Fruit fly (Drosophila melanogaster): Measurements from ENCODE around the gene CG12499.

CG12499 gene

DNA sequence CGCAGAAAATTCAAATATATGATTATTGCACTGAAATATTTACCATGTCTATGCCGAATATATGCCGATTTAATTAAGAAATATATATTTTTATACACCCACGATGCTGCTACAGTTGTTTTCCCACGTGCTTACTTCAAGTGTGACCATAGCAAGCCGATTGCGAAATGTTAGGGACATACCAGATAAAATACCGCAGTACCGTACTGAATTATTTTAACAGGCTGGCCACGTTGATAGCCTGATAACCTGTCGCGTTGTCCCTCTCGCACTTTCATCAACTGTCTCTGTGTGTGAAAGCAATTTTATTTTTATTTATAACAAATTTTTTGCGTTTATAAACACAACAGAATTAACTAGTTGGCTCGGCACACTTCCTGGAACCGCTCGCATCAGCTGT, 25.5 kb downstream of the CG12499 start, which contains the start of the genes Nop56 and mats (continued):
- TF ChIP-seq CG12071 (GFP tag; optimal IDR thresholded peaks at IDR 0.05) = no peak
- TF ChIP-seq crp (GFP tag; optimal IDR thresholded peaks at IDR 0.05) = peak in 1 of 2 experiments; percentile 68
- TF ChIP-seq CG8281 (tag; optimal IDR thresholded peaks at IDR 0.05) = no peak
- TF ChIP-seq gce (GFP tag; IDR thresholded peaks at IDR 0.05) = no peak
- peak; percentile 95 for TF ChIP-seq MESR4 (GFP tag; optimal IDR thresholded peaks at IDR 0.05)
- no peak for TF ChIP-seq CG9215 (GFP tag; IDR thresholded peaks at IDR 0.05)
- no peak for TF ChIP-seq h (optimal IDR thresholded peaks at IDR 0.05)
- TF ChIP-seq Doc3 (GFP tag; IDR thresholded peaks at IDR 0.05; ENCODE audit: partially characterized antibody) = peak; percentile 41; the same call in 1 of the 3 replicates
- TF ChIP-seq CG6791 (GFP tag; IDR thresholded peaks at IDR 0.05; ENCODE audit: partially characterized antibody) = peak; percentile 55; the same call in 2 of the 3 replicates
- TF ChIP-seq CG13123 (GFP tag; optimal IDR thresholded peaks at IDR 0.05) = no peak
- TF ChIP-seq BEAF-32 (GFP tag; optimal IDR thresholded peaks at IDR 0.05) = peak; percentile 48
- TF ChIP-seq nau (GFP tag; optimal IDR thresholded peaks at IDR 0.05) = no peak
- no peak for TF ChIP-seq gsb-n (tag; optimal IDR thresholded peaks at IDR 0.05)
- peak; percentile 33 for TF ChIP-seq CG1832 (GFP tag; optimal IDR thresholded peaks at IDR 0.05)
- TF ChIP-seq Sox102F (GFP tag; optimal IDR thresholded peaks at IDR 0.05) = no peak
- peak; percentile 72 for TF ChIP-seq CG8924 (tag; optimal IDR thresholded peaks at IDR 0.05)
- TF ChIP-seq corto (GFP tag; optimal IDR thresholded peaks at IDR 0.05) = no peak
- no peak for TF ChIP-seq Hmr (GFP tag; optimal IDR thresholded peaks at IDR 0.05)
- no peak for TF ChIP-seq jigr1 (GFP tag; IDR thresholded peaks at IDR 0.05)
- no peak for TF ChIP-seq CG10274 (GFP tag; optimal IDR thresholded peaks at IDR 0.05)
- TF ChIP-seq CG32767 (GFP tag; IDR thresholded peaks at IDR 0.05) = no peak
- TF ChIP-seq unpg (GFP tag; optimal IDR thresholded peaks at IDR 0.05) = no peak
- TF ChIP-seq CG10147 (GFP tag; optimal IDR thresholded peaks at IDR 0.05) = no peak
- no peak for TF ChIP-seq CG15073 (GFP tag; optimal IDR thresholded peaks at IDR 0.05)
- no peak for TF ChIP-seq CG9876 (GFP tag; optimal IDR thresholded peaks at IDR 0.05)
- TF ChIP-seq pfk (GFP tag; optimal IDR thresholded peaks at IDR 0.05) = no peak
- no peak for TF ChIP-seq B-H1 (GFP tag; IDR thresholded peaks at IDR 0.05)
- TF ChIP-seq bcd (GFP tag; optimal IDR thresholded peaks at IDR 0.05) = no peak
- no peak for TF ChIP-seq pum (GFP tag; optimal IDR thresholded peaks at IDR 0.05)
- no peak for TF ChIP-seq CoRest (tag; optimal IDR thresholded peaks at IDR 0.05)
- TF ChIP-seq CG3407 (GFP tag; optimal IDR thresholded peaks at IDR 0.05) = no peak
- no peak for TF ChIP-seq pb (GFP tag; optimal IDR thresholded peaks at IDR 0.05)
- no peak for TF ChIP-seq fru (optimal IDR thresholded peaks at IDR 0.05)
- no peak for TF ChIP-seq CG14860 (GFP tag; IDR thresholded peaks at IDR 0.05; ENCODE audit: partially characterized antibody)
- no peak for TF ChIP-seq kah (GFP tag; optimal IDR thresholded peaks at IDR 0.05)
- no peak for TF ChIP-seq CG18599 (GFP tag; optimal IDR thresholded peaks at IDR 0.05)
- TF ChIP-seq CG4424 (GFP tag; optimal IDR thresholded peaks at IDR 0.05) = no peak
- TF ChIP-seq klu (GFP tag; IDR thresholded peaks at IDR 0.05) = no peak
- TF ChIP-seq CG11085 (GFP tag; IDR thresholded peaks at IDR 0.05) = no peak
- no peak for TF ChIP-seq Mes4 (GFP tag; optimal IDR thresholded peaks at IDR 0.05)
- TF ChIP-seq sqz (GFP tag; optimal IDR thresholded peaks at IDR 0.05) = no peak
- no peak for TF ChIP-seq CG10979 (tag; optimal IDR thresholded peaks at IDR 0.05)
- no peak for TF ChIP-seq CG6654 (GFP tag; optimal IDR thresholded peaks at IDR 0.05)
- no peak for TF ChIP-seq jumu (GFP tag; optimal IDR thresholded peaks at IDR 0.05)
- no peak for TF ChIP-seq Hr51 (GFP tag; optimal IDR thresholded peaks at IDR 0.05)
- TF ChIP-seq hbn (GFP tag; IDR thresholded peaks at IDR 0.05; ENCODE audit: partially characterized antibody) = peak; percentile 38; the same call in 1 of the 2 replicates
- peak; percentile 35; the same call in 1 of the 3 replicates for TF ChIP-seq row (GFP tag; IDR thresholded peaks at IDR 0.05)
- no peak for TF ChIP-seq Hr39 (optimal IDR thresholded peaks at IDR 0.05)
- TF ChIP-seq Bteb2 (GFP tag; optimal IDR thresholded peaks at IDR 0.05) = no peak
- no peak for TF ChIP-seq CG30431 (GFP tag; optimal IDR thresholded peaks at IDR 0.05)
- TF ChIP-seq sd (tag; optimal IDR thresholded peaks at IDR 0.05) = peak; percentile 79
